Worm (Caenorhabditis elegans): ENCODE measurements around the gene Y81B9A.3.

The Y81B9A.3 gene

ce11 chrX:9232037-9232436 is 49.8 kb downstream of the Y81B9A.3 start, which contains the start of gene vav-1:
vav-1 (minus strand) TSS chrX:9232137.
- TF ChIP-seq gmeb-2 (tag; optimal IDR thresholded peaks at IDR 0.05): no peak
- TF ChIP-seq sox-2 (GFP tag; IDR thresholded peaks at IDR 0.05): no peak
